Worm (Caenorhabditis elegans) whole organism, L4 larva: Measurements from ENCODE around the gene F43C11.1.

ENCODE experiments used
- F26F4.8 ChIP-seq: fragments of 200-800 bp; sonication (Bioruptor generic); conservative IDR thresholded peaks from 2 replicates; pipeline ENCODE4 v1.3.6; 2022; ENCODE audit warnings: missing genetic modification characterization, missing compliant biosample characterization
- F49E8.2 ChIP-seq: sonication (generic microtip); optimal IDR thresholded peaks from 2 replicates; lab custom pipeline; 2016; ENCODE audit warnings: missing compliant biosample characterization, mild to moderate bottlenecking, missing genetic modification characterization, borderline replicate concordance
- T20F7.1 ChIP-seq: fragments of 200-800 bp; sonication (Bioruptor generic); optimal IDR thresholded peaks from 2 replicates; lab custom pipeline; 2018; ENCODE audit warnings: mild to moderate bottlenecking, missing genetic modification characterization, missing compliant biosample characterization
- T26A8.4 ChIP-seq: fragments of 200-800 bp; sonication (Bioruptor generic); IDR thresholded peaks from 2 replicates; pipeline ENCODE4 v1.3.6; 2022; ENCODE audit warnings: missing genetic modification characterization, missing compliant biosample characterization
- Y105C5A.15 ChIP-seq: fragments of 200-800 bp; sonication (Bioruptor generic); IDR thresholded peaks from 2 replicates; pipeline ENCODE4 v1.3.6; 2022; ENCODE audit warnings: missing genetic modification characterization, missing compliant biosample characterization
- Y48G9A.11 ChIP-seq: fragments of 200-800 bp; sonication (Bioruptor generic); IDR thresholded peaks from 2 replicates; pipeline ENCODE4 v1.3.6; 2022; ENCODE audit warnings: missing genetic modification reagents, missing genetic modification characterization, missing compliant biosample characterization
- Y5F2A.4 ChIP-seq: fragments of 200-800 bp; sonication (Bioruptor generic); optimal IDR thresholded peaks from 2 replicates; lab custom pipeline; 2018; ENCODE audit warnings: mild to moderate bottlenecking, missing genetic modification characterization, missing compliant biosample characterization
- aha-1 ChIP-seq: fragments of 150-350 bp; peaks from one replicate; lab custom pipeline; 2014; ENCODE audit warnings: missing biosample characterization, missing genetic modification characterization
- ama-1 ChIP-seq: fragments of 150-350 bp; optimal IDR thresholded peaks from 2 replicates; lab custom pipeline; 2014; ENCODE audit warnings: inconsistent platforms, mixed read lengths
- ceh-28 ChIP-seq: fragments of 150-350 bp; optimal IDR thresholded peaks from 2 replicates; lab custom pipeline; 2014; ENCODE audit warnings: missing biosample characterization, missing genetic modification reagents, missing genetic modification characterization
- ceh-62 ChIP-seq: sonication (generic microtip); optimal IDR thresholded peaks from 2 replicates; lab custom pipeline; 2017; ENCODE audit warnings: missing biosample characterization, missing genetic modification characterization
- daf-16 ChIP-seq, 3 experiments: sonication (generic microtip); optimal IDR thresholded peaks; 2 replicates each; lab custom pipeline; 2016 to 2017; ENCODE audit warnings: missing genetic modification characterization in 3 of 3, missing genetic modification reagents in 3 of 3, mild to moderate bottlenecking in 2 of 3, missing compliant biosample characterization in 2 of 3, missing biosample characterization in 1 of 3, moderate library complexity in 1 of 3
- dmd-8 ChIP-seq: fragments of 200-800 bp; sonication (Bioruptor generic); IDR thresholded peaks from 2 replicates; pipeline ENCODE4 v1.3.6; 2022; ENCODE audit warnings: missing genetic modification characterization, missing compliant biosample characterization
- dpl-1 ChIP-seq: fragments of 150-350 bp; optimal IDR thresholded peaks from 2 replicates; lab custom pipeline; 2014; ENCODE audit warnings: missing biosample characterization, missing genetic modification reagents, missing genetic modification characterization
- duxl-1 ChIP-seq: sonication (generic microtip); optimal IDR thresholded peaks from 2 replicates; lab custom pipeline; 2016; ENCODE audit warnings: mild to moderate bottlenecking, missing genetic modification characterization, moderate library complexity, missing compliant biosample characterization; ENCODE audit not compliant: poor library complexity
- gei-8 ChIP-seq: fragments of 200-800 bp; sonication (Bioruptor generic); optimal IDR thresholded peaks from 2 replicates; lab custom pipeline; 2018; ENCODE audit warnings: mild to moderate bottlenecking, missing genetic modification characterization, missing compliant biosample characterization
- hlh-11 ChIP-seq: fragments of 200-800 bp; sonication (Bioruptor generic); optimal IDR thresholded peaks from 2 replicates; lab custom pipeline; 2018; ENCODE audit warnings: mild to moderate bottlenecking, missing genetic modification characterization, missing compliant biosample characterization
- hlh-30 ChIP-seq: sonication (generic microtip); optimal IDR thresholded peaks from 2 replicates; lab custom pipeline; 2017; ENCODE audit warnings: antibody characterized with exemption, mild to moderate bottlenecking, missing genetic modification characterization, missing compliant biosample characterization; ENCODE audit not compliant: insufficient read depth
- hmg-1.1 ChIP-seq: fragments of 200-800 bp; sonication (Bioruptor generic); IDR thresholded peaks from 2 replicates; pipeline ENCODE4 v1.3.6; 2022; ENCODE audit warnings: missing genetic modification reagents, missing genetic modification characterization, missing compliant biosample characterization
- lim-7 ChIP-seq: fragments of 200-800 bp; sonication (Bioruptor generic); IDR thresholded peaks from 2 replicates; pipeline ENCODE4 v1.3.6; 2022; ENCODE audit warnings: missing genetic modification characterization, missing compliant biosample characterization
- lin-15B ChIP-seq: fragments of 150-350 bp; sonication (generic microtip); optimal IDR thresholded peaks from 3 replicates; lab custom pipeline; 2014; ENCODE audit warnings: missing biosample characterization, missing genetic modification characterization
- lin-39 ChIP-seq: fragments of 150-350 bp; optimal IDR thresholded peaks from 2 replicates; lab custom pipeline; 2014; ENCODE audit warnings: missing biosample characterization, missing genetic modification reagents, missing genetic modification characterization
- lsy-2 ChIP-seq, 2 experiments: fragments of 150-350 bp in 1 of 2; sonication (generic microtip) in 1 of 2; optimal IDR thresholded peaks; 2 replicates each; lab custom pipeline; 2014 to 2017; ENCODE audit warnings: missing biosample characterization in 2 of 2, missing genetic modification characterization in 2 of 2
- madf-5 ChIP-seq, 2 experiments: fragments of 200-800 bp; sonication (Bioruptor generic); IDR thresholded peaks; 2 replicates each; pipeline ENCODE4 v1.3.6; 2022; ENCODE audit warnings: missing compliant biosample characterization in 2 of 2, missing genetic modification characterization in 2 of 2
- mdt-29 ChIP-seq: fragments of 200-800 bp; sonication (Bioruptor generic); IDR thresholded peaks from 2 replicates; pipeline ENCODE4 v1.3.6; 2022; ENCODE audit warnings: missing genetic modification reagents, missing genetic modification characterization, missing compliant biosample characterization
- nhr-10 ChIP-seq: fragments of 150-350 bp; optimal IDR thresholded peaks from 2 replicates; lab custom pipeline; 2014; ENCODE audit warnings: missing biosample characterization, missing genetic modification characterization
- nhr-11 ChIP-seq: fragments of 150-350 bp; optimal IDR thresholded peaks from 2 replicates; lab custom pipeline; 2014; ENCODE audit warnings: missing biosample characterization, missing genetic modification characterization
- nhr-28 ChIP-seq: fragments of 150-350 bp; optimal IDR thresholded peaks from 2 replicates; lab custom pipeline; 2014; ENCODE audit warnings: missing biosample characterization, missing genetic modification characterization
- nhr-41 ChIP-seq: fragments of 200-800 bp; sonication (Bioruptor generic); IDR thresholded peaks from 2 replicates; pipeline ENCODE4 v1.3.6; 2022; ENCODE audit warnings: missing genetic modification reagents, missing genetic modification characterization, missing compliant biosample characterization
- nhr-6 ChIP-seq: fragments of 150-350 bp; optimal IDR thresholded peaks from 2 replicates; lab custom pipeline; 2014; ENCODE audit warnings: missing biosample characterization, missing genetic modification characterization
- nhr-76 ChIP-seq: fragments of 150-350 bp; optimal IDR thresholded peaks from 2 replicates; lab custom pipeline; 2014; ENCODE audit warnings: missing biosample characterization, missing genetic modification characterization
- pha-4 ChIP-seq, 2 experiments: fragments of 150-350 bp in 1 of 2; fragments of 200-800 bp in 1 of 2; sonication (Bioruptor generic) in 1 of 2; IDR thresholded peaks in 1 of 2; optimal IDR thresholded peaks in 1 of 2; 2 replicates each; pipeline versions ENCODE4 v1.3.6 to Lab custom; 2014 to 2022; ENCODE audit warnings: missing genetic modification characterization in 2 of 2, missing genetic modification reagents in 2 of 2, missing biosample characterization in 1 of 2, missing compliant biosample characterization in 1 of 2
- php-3 ChIP-seq: fragments of 200-800 bp; sonication (Bioruptor generic); IDR thresholded peaks from 2 replicates; pipeline ENCODE4 v1.3.6; 2022; ENCODE audit warnings: missing genetic modification reagents, missing genetic modification characterization, missing compliant biosample characterization
- saeg-2 ChIP-seq: fragments of 200-800 bp; sonication (Bioruptor generic); IDR thresholded peaks from 2 replicates; pipeline ENCODE4 v1.3.6; 2022; ENCODE audit warnings: missing genetic modification reagents, missing genetic modification characterization, missing compliant biosample characterization
- snpc-1.2 ChIP-seq: fragments of 200-800 bp; sonication (Bioruptor generic); IDR thresholded peaks from 2 replicates; pipeline ENCODE4 v1.3.6; 2022; ENCODE audit warnings: missing genetic modification reagents, missing genetic modification characterization, missing compliant biosample characterization
- tra-1 ChIP-seq: fragments of 200-800 bp; sonication (Bioruptor generic); IDR thresholded peaks from 2 replicates; pipeline ENCODE4 v1.3.6; 2022; ENCODE audit warnings: missing genetic modification reagents, missing genetic modification characterization, missing compliant biosample characterization
- zag-1 ChIP-seq: fragments of 150-350 bp; optimal IDR thresholded peaks from 2 replicates; lab custom pipeline; 2014; ENCODE audit warnings: missing biosample characterization, missing genetic modification characterization

The F43C11.1 gene

ce11 chrII:2342004-2342479 is 14.9 kb upstream of the F43C11.1 start, which contains the start of gene F43C11.6 (continued):
- TF ChIP-seq ceh-62 (no peak), php-3 (GFP tag; lab: Robert Waterston, UW) (no peak), Y48G9A.11 (GFP tag; lab: Robert Waterston, UW) (peak; percentile 67), Y5F2A.4 (GFP tag; lab: Kevin White, UChicago) (no peak), aha-1 (peak; percentile 71), F26F4.8 (no peak), duxl-1 (tag; lab: Kevin White, UChicago) (peak; percentile 20), lin-15B (no peak), dpl-1 (GFP tag; lab: Kevin White, UChicago) (peak; percentile 38), saeg-2 (GFP tag; lab: Robert Waterston, UW) (no peak), Y105C5A.15 (GFP tag; lab: Robert Waterston, UW) (no peak), T26A8.4 (GFP tag; lab: Robert Waterston, UW) (no peak), hmg-1.1 (GFP tag; lab: Robert Waterston, UW) (no peak)

ce11 chrII:2346672-2347071 is 10.2 kb upstream of the F43C11.1 start, which contains the start of gene F43C11.4:
Gene F43C11.4, plus strand, starts transcription at chrII:2346972.
- TF ChIP-seq hlh-11 (no peak), Y48G9A.11 (GFP tag; lab: Robert Waterston, UW) (no peak), zag-1 (tag; lab: Kevin White, UChicago) (no peak), T20F7.1 (GFP tag; lab: Kevin White, UChicago) (no peak), nhr-10 (tag; lab: Kevin White, UChicago) (no peak), nhr-11 (tag; lab: Kevin White, UChicago) (no peak), ceh-62 (no peak), duxl-1 (tag; lab: Kevin White, UChicago) (no peak)
- TF ChIP-seq, all 104 proteins: peak for 0

- TF ChIP-seq nhr-41 (no peak), nhr-76 (tag; lab: Kevin White, UChicago) (no peak), php-3 (GFP tag; lab: Robert Waterston, UW) (no peak), ama-1 (lab: Kevin White, UChicago) (no peak)
These were observed 4.3 kb upstream of the F43C11.1 start, which contains the start of gene F43C11.10 for ce11 chrII:2352546-2352945. Gene F43C11.10, minus strand, starts transcription at chrII:2352646.

- TF ChIP-seq nhr-76 (tag; lab: Kevin White, UChicago) (no peak), tra-1 (no peak), Y105C5A.15 (GFP tag; lab: Robert Waterston, UW) (no peak), daf-16 (GFP tag; optimal IDR thresholded peaks at IDR 0.05; lab: Kevin White, UChicago) (no peak), daf-16 (tag; optimal IDR thresholded peaks at IDR 0.05; lab: Kevin White, UChicago) (no peak), nhr-6 (tag; lab: Kevin White, UChicago) (no peak), nhr-28 (tag; lab: Kevin White, UChicago) (peak; percentile 43), dmd-8 (GFP tag; lab: Robert Waterston, UW) (no peak)
These were observed 3.9 kb upstream of the F43C11.1 start, which contains the start of gene F43C11.3 for ce11 chrII:2353012-2353411. Gene F43C11.3, plus strand, starts transcription at chrII:2353312.

- TF ChIP-seq T20F7.1 (GFP tag; lab: Kevin White, UChicago) (no peak), ama-1 (lab: Kevin White, UChicago) (no peak), Y5F2A.4 (GFP tag; lab: Kevin White, UChicago) (no peak), gei-8 (GFP tag; lab: Kevin White, UChicago) (no peak), lim-7 (GFP tag; lab: Robert Waterston, UW) (no peak), F49E8.2 (tag; lab: Kevin White, UChicago) (no peak), madf-5 (GFP tag; IDR thresholded peaks at IDR 0.05; lab: Robert Waterston, UW) (no peak), pha-4 (GFP tag; IDR thresholded peaks at IDR 0.05; lab: Robert Waterston, UW) (no peak), pha-4 (tag; optimal IDR thresholded peaks at IDR 0.05; lab: Kevin White, UChicago) (no peak), snpc-1.2 (GFP tag; lab: Robert Waterston, UW) (no peak), ceh-28 (no peak), lsy-2 (tag; optimal IDR thresholded peaks at IDR 0.05; lab: Kevin White, UChicago) (no peak), mdt-29 (no peak), hlh-30 (tag; lab: Kevin White, UChicago) (no peak), lin-39 (tag; lab: Kevin White, UChicago) (no peak)
These were observed 2.4 kb upstream of the F43C11.1 start, which contains the start of gene F43C11.2 for ce11 chrII:2354476-2354875. Gene F43C11.2, plus strand, starts transcription at chrII:2354776.
